Fruit fly (Drosophila melanogaster): ENCODE results near the gene CG34453.

DNA sequence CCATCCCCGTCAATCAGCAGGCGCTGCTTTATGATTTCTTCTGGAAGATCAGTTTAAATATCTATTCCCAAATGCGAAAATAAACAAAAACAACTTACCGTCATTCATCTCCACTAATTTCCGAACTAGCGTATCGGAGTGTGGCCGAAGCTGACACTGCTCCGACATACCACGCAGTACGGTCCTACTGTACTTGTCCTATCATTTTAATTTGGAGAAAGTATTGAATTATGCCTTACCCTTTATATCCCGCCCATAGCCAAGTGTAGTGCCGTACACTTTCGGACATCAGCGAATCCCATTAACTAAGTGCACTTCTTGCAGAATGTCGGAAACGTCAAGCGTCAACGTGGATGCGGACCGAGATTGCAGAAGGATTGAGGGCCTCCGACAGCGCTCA, 20.6 kb downstream of the CG34453 start, which contains the start of the genes thoc7 and Dis3l2:
- TF ChIP-seq CG8632 (GFP tag; optimal IDR thresholded peaks at IDR 0.05) (no peak), CG9139 (GFP tag; optimal IDR thresholded peaks at IDR 0.05) (no peak)
